Worm (Caenorhabditis elegans): ENCODE results near the gene scl-3.

The scl-3 gene

ce11 chrIV:13030467-13031299 lies 28.7 kb upstream of the scl-3 start:
- TF ChIP-seq ham-2 (GFP tag; optimal IDR thresholded peaks at IDR 0.05) (no peak), cnd-1 (tag; optimal IDR thresholded peaks at IDR 0.05) (peak; percentile 56), elt-1 (tag; optimal IDR thresholded peaks at IDR 0.05; ENCODE audit: borderline replicate concordance, insufficient read depth) (no peak), sem-2 (GFP tag; optimal IDR thresholded peaks at IDR 0.05) (peak; percentile 4), hlh-1 (tag; optimal IDR thresholded peaks at IDR 0.05) (peak; percentile 64), snpc-4 (tag; optimal IDR thresholded peaks at IDR 0.05) (no peak), unc-62 (GFP tag; optimal IDR thresholded peaks at IDR 0.05) (no peak)

ce11 chrIV:13032153-13032552 lies 27.2 kb upstream of the scl-3 start:
- TF ChIP-seq ces-1 (GFP tag; optimal IDR thresholded peaks at IDR 0.05) (no peak), sptf-1 (tag; optimal IDR thresholded peaks at IDR 0.05) (no peak), blmp-1 (tag; optimal IDR thresholded peaks at IDR 0.05) (no peak), tbx-8 (GFP tag; optimal IDR thresholded peaks at IDR 0.05) (no peak), nhr-76 (tag; optimal IDR thresholded peaks at IDR 0.05) (no peak), unc-120 (tag; optimal IDR thresholded peaks at IDR 0.05; ENCODE audit: poor library complexity, severe bottlenecking) (no peak), mep-1 (tag; optimal IDR thresholded peaks at IDR 0.05) (no peak), lsy-2 (tag; optimal IDR thresholded peaks at IDR 0.05) (no peak), ceh-43 (GFP tag; optimal IDR thresholded peaks at IDR 0.05) (no peak), pha-4 (tag; optimal IDR thresholded peaks at IDR 0.05) (no peak), ztf-11 (tag; optimal IDR thresholded peaks at IDR 0.05) (no peak), nhr-237 (tag; optimal IDR thresholded peaks at IDR 0.05) (no peak)

DNA sequence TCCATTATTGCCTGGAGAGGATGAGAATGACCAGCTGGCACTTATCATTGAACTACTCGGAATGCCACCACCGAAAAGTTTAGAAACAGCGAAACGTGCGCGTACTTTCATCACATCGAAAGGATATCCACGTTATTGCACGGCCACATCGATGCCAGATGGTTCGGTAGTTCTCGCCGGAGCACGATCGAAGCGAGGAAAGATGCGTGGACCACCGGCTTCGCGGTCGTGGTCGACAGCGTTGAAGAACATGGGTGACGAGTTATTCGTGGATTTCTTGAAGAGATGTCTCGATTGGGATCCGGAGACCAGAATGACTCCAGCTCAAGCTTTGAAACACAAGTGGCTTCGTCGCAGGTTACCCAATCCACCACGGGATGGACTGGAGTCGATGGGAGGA lies 25.9 kb upstream of the scl-3 start:
- TF ChIP-seq lin-32 (GFP tag; optimal IDR thresholded peaks at IDR 0.05) (peak; percentile 12), cnd-1 (tag; optimal IDR thresholded peaks at IDR 0.05) (no peak)

DNA sequence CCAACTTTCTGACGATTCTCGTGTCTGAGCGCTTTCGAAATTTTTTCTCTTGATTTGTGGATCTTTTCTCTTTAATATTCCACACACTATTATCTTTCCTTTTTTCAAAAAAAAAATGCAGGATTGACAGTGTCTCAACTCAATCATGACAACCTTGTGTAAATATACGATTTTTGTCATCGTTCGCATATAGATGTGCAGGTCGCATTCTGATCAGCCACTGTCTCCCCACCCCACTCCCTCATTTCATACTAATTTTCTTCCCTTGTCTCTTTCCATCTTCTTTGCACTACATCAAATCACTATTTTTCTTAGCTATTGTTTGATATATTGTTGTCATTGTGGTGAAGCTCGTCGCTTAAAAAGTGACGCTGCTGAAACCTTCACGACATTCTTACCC lies 24.1 kb upstream of the scl-3 start:
- TF ChIP-seq zip-8 (tag; optimal IDR thresholded peaks at IDR 0.05), result no peak
- TF ChIP-seq elt-1 (tag; optimal IDR thresholded peaks at IDR 0.05; ENCODE audit: borderline replicate concordance, insufficient read depth), result no peak
- no peak for TF ChIP-seq blmp-1 (tag; optimal IDR thresholded peaks at IDR 0.05)
- TF ChIP-seq nhr-28 (tag; optimal IDR thresholded peaks at IDR 0.05), result no peak
- no peak for TF ChIP-seq sptf-1 (tag; optimal IDR thresholded peaks at IDR 0.05)
- no peak for TF ChIP-seq drap-1 (GFP tag; optimal IDR thresholded peaks at IDR 0.05)
- TF ChIP-seq ham-2 (GFP tag; optimal IDR thresholded peaks at IDR 0.05), result no peak

DNA sequence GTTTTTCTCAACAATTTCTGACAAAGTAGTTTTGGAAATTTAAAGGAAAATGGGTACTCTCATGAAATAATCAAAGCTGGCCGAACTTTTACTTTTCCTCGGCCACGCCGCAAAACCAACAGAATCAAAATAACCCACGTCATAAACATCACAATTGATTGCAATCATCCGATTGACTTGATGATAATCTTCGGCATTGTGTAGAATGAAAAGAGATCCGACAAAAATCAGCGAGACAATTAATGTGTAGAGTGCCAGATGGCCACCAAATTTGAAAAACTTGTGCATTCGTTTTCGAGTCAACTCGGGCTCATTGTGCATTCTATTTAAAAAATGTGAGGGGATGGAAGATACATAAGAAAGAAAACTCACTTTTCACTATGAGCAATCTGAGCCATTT lies 22.5 kb upstream of the scl-3 start:
- TF ChIP-seq ceh-83 (GFP tag; optimal IDR thresholded peaks at IDR 0.05), result peak; percentile 7
- TF ChIP-seq hlh-1 (tag; optimal IDR thresholded peaks at IDR 0.05), result no peak
- peak; percentile 12 for TF ChIP-seq ces-1 (GFP tag; optimal IDR thresholded peaks at IDR 0.05)
- TF ChIP-seq sem-2 (GFP tag; optimal IDR thresholded peaks at IDR 0.05), result no peak
- peak; percentile 33 for TF ChIP-seq unc-62 (GFP tag; optimal IDR thresholded peaks at IDR 0.05)
- TF ChIP-seq tbx-8 (GFP tag; optimal IDR thresholded peaks at IDR 0.05), result no peak
- peak; percentile 92 for TF ChIP-seq elt-1 (tag; optimal IDR thresholded peaks at IDR 0.05; ENCODE audit: borderline replicate concordance, insufficient read depth)
- TF ChIP-seq pha-4 (tag; optimal IDR thresholded peaks at IDR 0.05), result no peak

DNA sequence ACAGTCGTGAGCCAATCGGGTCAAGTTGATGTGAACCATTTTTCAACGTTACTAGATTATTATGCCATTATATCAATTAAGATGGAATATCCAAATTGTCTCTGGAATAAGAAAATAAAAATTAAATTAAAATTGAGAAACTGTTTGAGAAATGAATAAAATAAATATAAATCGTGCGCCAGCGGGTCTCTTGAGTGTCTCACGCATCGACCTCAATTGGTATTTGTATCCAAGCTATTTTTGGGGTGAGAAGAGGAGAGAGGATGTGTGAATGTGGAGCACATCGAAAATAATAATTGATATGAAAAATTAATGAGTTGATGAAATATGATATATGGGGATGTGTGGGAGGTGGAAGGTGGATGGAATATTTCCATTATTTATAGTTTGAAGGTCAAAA lies 20.5 kb upstream of the scl-3 start, which contains the start of gene F49E11.2:
F49E11.2 (minus strand) TSS at position 101 of the 400 bp plus-strand sequence.
- no peak for TF ChIP-seq mab-5 (tag; optimal IDR thresholded peaks at IDR 0.05)
- TF ChIP-seq flh-1 (GFP tag; optimal IDR thresholded peaks at IDR 0.05), result no peak
- no peak for TF ChIP-seq unc-120 (tag; optimal IDR thresholded peaks at IDR 0.05; ENCODE audit: poor library complexity, severe bottlenecking)
- TF ChIP-seq elt-3 (tag; optimal IDR thresholded peaks at IDR 0.05), result no peak
- TF ChIP-seq lin-13 (tag; optimal IDR thresholded peaks at IDR 0.05), result no peak
- TF ChIP-seq unc-39 (tag; optimal IDR thresholded peaks at IDR 0.05), result no peak
- no peak for TF ChIP-seq bed-3 (GFP tag; optimal IDR thresholded peaks at IDR 0.05)
- no peak for TF ChIP-seq drap-1 (GFP tag; optimal IDR thresholded peaks at IDR 0.05)
- no peak for TF ChIP-seq pha-4 (tag; optimal IDR thresholded peaks at IDR 0.05)
- TF ChIP-seq ceh-43 (GFP tag; optimal IDR thresholded peaks at IDR 0.05), result no peak
- TF ChIP-seq zip-8 (tag; optimal IDR thresholded peaks at IDR 0.05), result no peak
- TF ChIP-seq sptf-1 (tag; optimal IDR thresholded peaks at IDR 0.05), result no peak
- no peak for TF ChIP-seq lin-32 (GFP tag; optimal IDR thresholded peaks at IDR 0.05)
- TF ChIP-seq elt-1 (tag; optimal IDR thresholded peaks at IDR 0.05; ENCODE audit: borderline replicate concordance, insufficient read depth), result no peak
- no peak for TF ChIP-seq ztf-11 (tag; optimal IDR thresholded peaks at IDR 0.05)
- no peak for TF ChIP-seq M03D4.4 (tag; optimal IDR thresholded peaks at IDR 0.05)
- no peak for TF ChIP-seq nhr-12 (tag; optimal IDR thresholded peaks at IDR 0.05)
- no peak for TF ChIP-seq hlh-1 (tag; optimal IDR thresholded peaks at IDR 0.05)
- TF ChIP-seq ceh-83 (GFP tag; optimal IDR thresholded peaks at IDR 0.05), result no peak
- TF ChIP-seq ham-2 (GFP tag; optimal IDR thresholded peaks at IDR 0.05), result no peak

Data from whole organism, mixed stage, embryonic.